Worm (Caenorhabditis elegans) whole organism, L2 larva: ENCODE data around the gene wah-1.

ENCODE experiments used
- C34F6.9 ChIP-seq: fragments of 150-350 bp; optimal IDR thresholded peaks from 2 replicates; lab custom pipeline; 2014; ENCODE audit warnings: missing biosample characterization, missing genetic modification characterization
- F13H6.1 ChIP-seq: sonication (generic microtip); optimal IDR thresholded peaks from 2 replicates; lab custom pipeline; 2016; ENCODE audit warnings: missing genetic modification characterization, missing compliant biosample characterization
- R02D3.7 ChIP-seq: fragments of 150-350 bp; optimal IDR thresholded peaks from 2 replicates; lab custom pipeline; 2014; ENCODE audit warnings: missing biosample characterization, missing genetic modification characterization
- ZK546.5 ChIP-seq: sonication (generic microtip); optimal IDR thresholded peaks from 2 replicates; lab custom pipeline; 2017; ENCODE audit warnings: missing biosample characterization, missing genetic modification characterization
- alr-1 ChIP-seq: fragments of 150-350 bp; optimal IDR thresholded peaks from 2 replicates; lab custom pipeline; 2014; ENCODE audit warnings: missing biosample characterization, missing genetic modification characterization
- aly-2 ChIP-seq: fragments of 150-350 bp; optimal IDR thresholded peaks from 2 replicates; lab custom pipeline; 2014; ENCODE audit warnings: missing biosample characterization, missing genetic modification characterization
- ama-1 ChIP-seq: fragments of 150-350 bp; optimal IDR thresholded peaks from 2 replicates; lab custom pipeline; 2018; ENCODE audit warnings: inconsistent platforms
- blmp-1 ChIP-seq: sonication (generic microtip); optimal IDR thresholded peaks from 2 replicates; lab custom pipeline; 2017; ENCODE audit warnings: missing genetic modification characterization, mild to moderate bottlenecking, missing compliant biosample characterization, antibody characterized with exemption, moderate library complexity; ENCODE audit not compliant: insufficient read depth
- ceh-82 ChIP-seq: fragments of 150-350 bp; optimal IDR thresholded peaks from 2 replicates; lab custom pipeline; 2014; ENCODE audit warnings: missing biosample characterization, missing genetic modification characterization
- dmd-4 ChIP-seq: sonication (generic microtip); optimal IDR thresholded peaks from 2 replicates; lab custom pipeline; 2017; ENCODE audit warnings: missing biosample characterization, missing genetic modification characterization
- elt-1 ChIP-seq: fragments of 150-350 bp; optimal IDR thresholded peaks from 2 replicates; lab custom pipeline; 2014; ENCODE audit warnings: missing biosample characterization, missing genetic modification characterization
- elt-3 ChIP-seq: sonication (generic microtip); optimal IDR thresholded peaks from 2 replicates; lab custom pipeline; 2017; ENCODE audit warnings: missing biosample characterization, missing genetic modification characterization
- fos-1 ChIP-seq: fragments of 150-350 bp; optimal IDR thresholded peaks from 2 replicates; lab custom pipeline; 2014; ENCODE audit warnings: missing biosample characterization, missing genetic modification characterization
- gmeb-1 ChIP-seq: fragments of 150-350 bp; optimal IDR thresholded peaks from 2 replicates; lab custom pipeline; 2014; ENCODE audit warnings: missing biosample characterization, missing genetic modification characterization
- lin-11 ChIP-seq: fragments of 150-350 bp; sonication (generic microtip); optimal IDR thresholded peaks from 2 replicates; lab custom pipeline; 2014; ENCODE audit warnings: missing biosample characterization, missing genetic modification characterization, inconsistent platforms, mixed read lengths
- lin-13 ChIP-seq: fragments of 150-350 bp; optimal IDR thresholded peaks from 2 replicates; lab custom pipeline; 2014; ENCODE audit warnings: missing biosample characterization, missing genetic modification reagents, missing genetic modification characterization
- lin-39 ChIP-seq: fragments of 150-350 bp; optimal IDR thresholded peaks from 2 replicates; lab custom pipeline; 2014; ENCODE audit warnings: missing biosample characterization, missing genetic modification reagents, missing genetic modification characterization
- nhr-10 ChIP-seq: sonication (generic microtip); optimal IDR thresholded peaks from 2 replicates; lab custom pipeline; 2017; ENCODE audit warnings: missing biosample characterization, missing genetic modification characterization
- nhr-12 ChIP-seq: fragments of 150-350 bp; optimal IDR thresholded peaks from 2 replicates; lab custom pipeline; 2014; ENCODE audit warnings: missing biosample characterization, missing genetic modification characterization
- nhr-129 ChIP-seq: fragments of 150-350 bp; optimal IDR thresholded peaks from 2 replicates; lab custom pipeline; 2014; ENCODE audit warnings: missing biosample characterization, missing genetic modification characterization
- nhr-21 ChIP-seq: fragments of 150-350 bp; optimal IDR thresholded peaks from 2 replicates; lab custom pipeline; 2014; ENCODE audit warnings: missing biosample characterization, missing genetic modification characterization
- nhr-23 ChIP-seq: fragments of 150-350 bp; optimal IDR thresholded peaks from 2 replicates; lab custom pipeline; 2014; ENCODE audit warnings: missing biosample characterization, missing genetic modification reagents, missing genetic modification characterization
- nhr-25 ChIP-seq: fragments of 150-350 bp; sonication (generic microtip); optimal IDR thresholded peaks from 3 replicates; lab custom pipeline; 2014; ENCODE audit warnings: missing biosample characterization, missing genetic modification characterization
- nhr-6 ChIP-seq: fragments of 150-350 bp; optimal IDR thresholded peaks from 2 replicates; lab custom pipeline; 2014; ENCODE audit warnings: missing biosample characterization, missing genetic modification characterization
- nhr-77 ChIP-seq: fragments of 150-350 bp; optimal IDR thresholded peaks from 2 replicates; lab custom pipeline; 2014; ENCODE audit warnings: missing biosample characterization, missing genetic modification characterization
- peb-1 ChIP-seq: fragments of 150-350 bp; optimal IDR thresholded peaks from 2 replicates; lab custom pipeline; 2014; ENCODE audit warnings: missing biosample characterization, missing genetic modification characterization
- sem-4 ChIP-seq: fragments of 150-350 bp; optimal IDR thresholded peaks from 2 replicates; lab custom pipeline; 2014; ENCODE audit warnings: missing biosample characterization, missing genetic modification reagents, missing genetic modification characterization
- sma-3 ChIP-seq: sonication (generic microtip); optimal IDR thresholded peaks from 2 replicates; lab custom pipeline; 2016; ENCODE audit warnings: missing genetic modification reagents, missing genetic modification characterization, missing compliant biosample characterization
- sma-9 ChIP-seq, 2 experiments: fragments of 150-350 bp in 1 of 2; sonication (generic microtip) in 1 of 2; optimal IDR thresholded peaks; 2 replicates each; lab custom pipeline; 2014 to 2016; ENCODE audit warnings: missing genetic modification characterization in 2 of 2, mild to moderate bottlenecking in 1 of 2, missing biosample characterization in 1 of 2, missing compliant biosample characterization in 1 of 2, missing genetic modification reagents in 1 of 2, moderate library complexity in 1 of 2
- snpc-4 ChIP-seq: fragments of 150-350 bp; optimal IDR thresholded peaks from 2 replicates; lab custom pipeline; 2014; ENCODE audit warnings: missing biosample characterization, missing genetic modification characterization
- unc-39 ChIP-seq: fragments of 150-350 bp; optimal IDR thresholded peaks from 2 replicates; lab custom pipeline; 2014; ENCODE audit warnings: missing biosample characterization, missing genetic modification characterization
- unc-55 ChIP-seq: fragments of 150-350 bp; sonication (generic microtip); optimal IDR thresholded peaks from 3 replicates; lab custom pipeline; 2014; ENCODE audit warnings: missing biosample characterization, missing genetic modification reagents, missing genetic modification characterization
- ztf-1 ChIP-seq: fragments of 200-800 bp; sonication (Bioruptor generic); conservative IDR thresholded peaks from 2 replicates; pipeline ENCODE4 v1.3.6; 2022; ENCODE audit warnings: missing genetic modification characterization, missing compliant biosample characterization
- ztf-4 ChIP-seq: fragments of 150-350 bp; optimal IDR thresholded peaks from 2 replicates; lab custom pipeline; 2014; ENCODE audit warnings: missing biosample characterization, missing genetic modification characterization

The wah-1 gene

DNA sequence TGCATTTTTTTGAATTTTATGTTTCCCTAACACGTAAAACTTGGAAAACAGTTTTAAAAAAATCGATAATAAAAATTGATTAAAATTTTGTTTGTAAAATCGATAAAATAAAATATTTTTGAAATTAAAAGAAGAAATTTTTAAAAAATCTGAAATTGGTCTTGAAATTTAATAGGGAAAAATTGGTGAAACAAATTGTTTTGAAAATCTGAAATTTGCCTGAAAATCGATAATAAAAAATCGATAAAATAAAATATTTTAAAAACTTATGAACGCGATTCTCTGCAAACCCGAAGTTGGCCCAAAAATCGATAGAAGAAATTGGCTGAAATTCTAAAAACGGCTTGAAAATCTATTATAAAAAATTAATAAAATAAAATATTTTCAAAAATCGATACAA is 23.8 kb downstream of the wah-1 start:
- no peak for TF ChIP-seq R02D3.7 (tag; lab: Kevin White, UChicago)
- no peak for TF ChIP-seq sma-9 (GFP tag; optimal IDR thresholded peaks at IDR 0.05; lab: Kevin White, UChicago)
- no peak for TF ChIP-seq sma-9 (tag; optimal IDR thresholded peaks at IDR 0.05; lab: Kevin White, UChicago)
- TF ChIP-seq blmp-1 (tag; lab: Kevin White, UChicago) = no peak
- no peak for TF ChIP-seq sma-3 (GFP tag; lab: Kevin White, UChicago)
- TF ChIP-seq alr-1 = no peak
- no peak for TF ChIP-seq fos-1
- TF ChIP-seq elt-1 = no peak
- no peak for TF ChIP-seq lin-39 (tag; lab: Kevin White, UChicago)
- TF ChIP-seq nhr-10 (tag; lab: Kevin White, UChicago) = no peak
- no peak for TF ChIP-seq aly-2 (tag; lab: Kevin White, UChicago)
- TF ChIP-seq C34F6.9 = no peak
- no peak for TF ChIP-seq lin-13

ce11 chrIII:12014503-12014902 is 24.5 kb downstream of the wah-1 start:
- TF ChIP-seq elt-3 = no peak
- no peak for TF ChIP-seq nhr-23
- no peak for TF ChIP-seq lin-39 (tag; lab: Kevin White, UChicago)
- no peak for TF ChIP-seq gmeb-1 (tag; lab: Kevin White, UChicago)
- TF ChIP-seq lin-11 (tag; lab: Kevin White, UChicago) = no peak
- no peak for TF ChIP-seq elt-1
- no peak for TF ChIP-seq ztf-4 (tag; lab: Kevin White, UChicago)
- TF ChIP-seq nhr-25 (tag; lab: Kevin White, UChicago) = peak; percentile 72
- peak; percentile 52 for TF ChIP-seq sem-4 (tag; lab: Kevin White, UChicago)
- TF ChIP-seq blmp-1 (tag; lab: Kevin White, UChicago) = no peak
- no peak for TF ChIP-seq ZK546.5
- no peak for TF ChIP-seq dmd-4 (tag; lab: Kevin White, UChicago)
- TF ChIP-seq alr-1 = no peak
- no peak for TF ChIP-seq aly-2 (tag; lab: Kevin White, UChicago)
- TF ChIP-seq ama-1 = no peak
- TF ChIP-seq unc-39 = no peak
- TF ChIP-seq, all 48 proteins: peak for 2

ce11 chrIII:12015183-12015582 is 25.2 kb downstream of the wah-1 start:
- TF ChIP-seq F13H6.1 = no peak
- no peak for TF ChIP-seq lin-13
- no peak for TF ChIP-seq unc-55 (GFP tag; lab: Kevin White, UChicago)
- TF ChIP-seq nhr-21 = no peak
- TF ChIP-seq sem-4 (tag; lab: Kevin White, UChicago) = no peak
- TF ChIP-seq gmeb-1 (tag; lab: Kevin White, UChicago) = no peak
- TF ChIP-seq nhr-10 (tag; lab: Kevin White, UChicago) = no peak
- no peak for TF ChIP-seq sma-3 (GFP tag; lab: Kevin White, UChicago)
- TF ChIP-seq, all 48 proteins: peak for 0

- TF ChIP-seq nhr-12 (tag; lab: Kevin White, UChicago) (no peak), blmp-1 (tag; lab: Kevin White, UChicago) (peak; percentile 17), nhr-129 (tag; lab: Kevin White, UChicago) (peak; percentile 46), sma-9 (GFP tag; optimal IDR thresholded peaks at IDR 0.05; lab: Kevin White, UChicago) (peak; percentile 15), sma-9 (tag; optimal IDR thresholded peaks at IDR 0.05; lab: Kevin White, UChicago) (no peak), gmeb-1 (tag; lab: Kevin White, UChicago) (no peak), sma-3 (GFP tag; lab: Kevin White, UChicago) (peak; percentile 34), ceh-82 (tag; lab: Kevin White, UChicago) (no peak), nhr-25 (tag; lab: Kevin White, UChicago) (peak; percentile 77), ztf-1 (GFP tag; lab: Robert Waterston, UW) (no peak)
These were observed 25.6 kb downstream of the wah-1 start for ce11 chrIII:12015611-12016010.

DNA sequence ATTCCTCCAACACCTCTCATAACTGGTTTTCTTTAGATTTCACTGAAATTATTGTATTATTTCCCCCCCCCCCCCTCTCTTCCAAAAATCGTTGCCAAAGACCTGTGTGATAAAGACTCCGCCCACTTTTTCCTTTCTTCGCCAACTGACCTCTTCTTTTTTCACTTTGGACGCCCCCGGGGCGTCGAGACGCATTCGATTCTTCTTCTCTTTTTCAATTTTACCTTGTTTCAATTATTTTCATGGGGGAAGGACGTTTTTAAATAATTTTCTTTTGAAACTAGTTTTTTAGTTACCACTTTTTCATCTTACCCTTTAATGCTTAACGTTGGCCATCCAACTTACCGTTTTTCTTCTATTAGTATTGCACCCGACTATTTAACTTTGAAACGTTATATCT is 28.0 kb downstream of the wah-1 start:
- TF ChIP-seq blmp-1 (tag; lab: Kevin White, UChicago) (no peak), elt-1 (no peak), lin-39 (tag; lab: Kevin White, UChicago) (no peak), nhr-6 (tag; lab: Kevin White, UChicago) (no peak), snpc-4 (tag; lab: Kevin White, UChicago) (no peak), ama-1 (peak; percentile 55), lin-11 (tag; lab: Kevin White, UChicago) (no peak), nhr-77 (tag; lab: Kevin White, UChicago) (no peak), sma-3 (GFP tag; lab: Kevin White, UChicago) (no peak), sem-4 (tag; lab: Kevin White, UChicago) (no peak), nhr-129 (tag; lab: Kevin White, UChicago) (no peak), peb-1 (tag; lab: Kevin White, UChicago) (no peak), nhr-10 (tag; lab: Kevin White, UChicago) (no peak), dmd-4 (tag; lab: Kevin White, UChicago) (no peak), nhr-25 (tag; lab: Kevin White, UChicago) (peak; percentile 30)
